Fruit fly (Drosophila melanogaster) whole organism, embryonic: ENCODE results near the gene CG14052.

Experiments used
- ATbp ChIP-seq: fragments of 200-800 bp; sonication (Bioruptor generic); optimal IDR thresholded peaks from 2 replicates; lab custom pipeline; 2017; ENCODE audit warnings: missing biosample characterization, mild to moderate bottlenecking, missing genetic modification characterization, missing genetic modification reagents
- Blimp-1 ChIP-seq: fragments of 200-800 bp; sonication (Bioruptor generic); optimal IDR thresholded peaks from 3 replicates; lab custom pipeline; 2018; ENCODE audit warnings: missing biosample characterization, missing genetic modification characterization, mild to moderate bottlenecking, moderate library complexity, missing genetic modification reagents
- Bteb2 ChIP-seq: fragments of 200-800 bp; sonication (Bioruptor generic); optimal IDR thresholded peaks from 2 replicates; lab custom pipeline; 2016; ENCODE audit warnings: missing biosample characterization, missing genetic modification characterization
- CG10654 ChIP-seq: fragments of 200-800 bp; sonication (Bioruptor generic); optimal IDR thresholded peaks from 2 replicates; lab custom pipeline; 2016; ENCODE audit warnings: missing biosample characterization, missing genetic modification characterization
- CG13123 ChIP-seq: fragments of 200-800 bp; sonication (Bioruptor generic); optimal IDR thresholded peaks from 2 replicates; lab custom pipeline; 2016; ENCODE audit warnings: missing biosample characterization, missing genetic modification characterization
- CG13624 ChIP-seq: fragments of 200-800 bp; sonication (Bioruptor generic); optimal IDR thresholded peaks from 2 replicates; lab custom pipeline; 2016; ENCODE audit warnings: missing biosample characterization, missing genetic modification characterization
- CG14965 ChIP-seq: fragments of 200-800 bp; sonication (Bioruptor generic); optimal IDR thresholded peaks from 2 replicates; lab custom pipeline; 2016; ENCODE audit warnings: missing biosample characterization, missing genetic modification characterization, borderline replicate concordance
- CG17359 ChIP-seq: fragments of 200-800 bp; sonication (Bioruptor generic); optimal IDR thresholded peaks from 3 replicates; lab custom pipeline; 2018; ENCODE audit warnings: missing biosample characterization, mild to moderate bottlenecking, missing genetic modification characterization, moderate library complexity
- CG1792 ChIP-seq: fragments of 200-800 bp; sonication (Bioruptor generic); optimal IDR thresholded peaks from 2 replicates; lab custom pipeline; 2016; ENCODE audit warnings: missing biosample characterization, missing genetic modification characterization
- CG2120 ChIP-seq: fragments of 200-800 bp; sonication (Bioruptor generic); optimal IDR thresholded peaks from 3 replicates; lab custom pipeline; 2016; ENCODE audit warnings: missing biosample characterization, missing genetic modification characterization
- CG31224 ChIP-seq: fragments of 200-800 bp; sonication (Bioruptor generic); IDR thresholded peaks from 2 replicates; pipeline ENCODE4 v1.3.6; 2022; ENCODE audit warnings: missing biosample characterization, missing genetic modification characterization
- CG4360 ChIP-seq: fragments of 200-800 bp; sonication (Bioruptor generic); IDR thresholded peaks from 2 replicates; pipeline ENCODE4 v1.3.6; 2022; ENCODE audit warnings: missing biosample characterization, missing genetic modification characterization
- CG5180 ChIP-seq: fragments of 200-800 bp; sonication (Bioruptor generic); optimal IDR thresholded peaks from 3 replicates; lab custom pipeline; 2017; ENCODE audit warnings: missing biosample characterization, missing genetic modification characterization, mild to moderate bottlenecking, moderate library complexity, missing genetic modification reagents
- CG6813 ChIP-seq: fragments of 200-800 bp; sonication (Bioruptor generic); optimal IDR thresholded peaks from 2 replicates; lab custom pipeline; 2017; ENCODE audit warnings: missing biosample characterization, missing genetic modification characterization, mild to moderate bottlenecking, moderate library complexity, missing genetic modification reagents
- CG6854 ChIP-seq: fragments of 200-800 bp; sonication (Bioruptor generic); optimal IDR thresholded peaks from 3 replicates; lab custom pipeline; 2017; ENCODE audit warnings: missing biosample characterization, mild to moderate bottlenecking, missing genetic modification characterization
- CG7786 ChIP-seq: fragments of 200-800 bp; sonication (Bioruptor generic); optimal IDR thresholded peaks from 2 replicates; lab custom pipeline; 2016; ENCODE audit warnings: missing biosample characterization, missing genetic modification characterization
- CG8290 ChIP-seq, 3 experiments: fragments of 200-800 bp; sonication (Bioruptor generic); optimal IDR thresholded peaks; 2 replicates each; lab custom pipeline; 2016 to 2019; ENCODE audit warnings: missing biosample characterization in 3 of 3, missing genetic modification characterization in 3 of 3, mild to moderate bottlenecking in 2 of 3, moderate library complexity in 1 of 3
- CkIIα-i1 ChIP-seq: fragments of 200-800 bp; sonication (Bioruptor generic); IDR thresholded peaks from 2 replicates; pipeline ENCODE4 v1.3.6; 2022; ENCODE audit warnings: missing biosample characterization, missing genetic modification characterization
- Dll ChIP-seq: fragments of 200-800 bp; sonication (Bioruptor generic); IDR thresholded peaks from 4 replicates; pipeline ENCODE4 v1.3.6; 2022; ENCODE audit warnings: missing biosample characterization, missing genetic modification characterization; ENCODE audit not compliant: partially characterized antibody
- HLH3B ChIP-seq: fragments of 200-800 bp; sonication (Bioruptor generic); IDR thresholded peaks from 2 replicates; pipeline ENCODE4 v1.3.6; 2022; ENCODE audit warnings: missing biosample characterization, missing genetic modification characterization
- HLHmδ ChIP-seq: fragments of 200-800 bp; sonication (Bioruptor generic); optimal IDR thresholded peaks from 2 replicates; lab custom pipeline; 2018; ENCODE audit warnings: missing biosample characterization, mild to moderate bottlenecking, missing genetic modification characterization, moderate library complexity
- HmgD ChIP-seq: fragments of 200-800 bp; sonication (Bioruptor generic); optimal IDR thresholded peaks from 3 replicates; lab custom pipeline; 2016; ENCODE audit warnings: missing biosample characterization, missing genetic modification characterization
- MBD-R2 ChIP-seq: fragments of 200-800 bp; sonication (Bioruptor generic); IDR thresholded peaks from 2 replicates; pipeline ENCODE4 v1.3.6; 2022; ENCODE audit warnings: missing biosample characterization, missing genetic modification characterization
- MESR4 ChIP-seq: fragments of 200-800 bp; sonication (Bioruptor generic); optimal IDR thresholded peaks from 2 replicates; lab custom pipeline; 2018; ENCODE audit warnings: missing biosample characterization, mild to moderate bottlenecking, missing genetic modification characterization, moderate library complexity
- Med ChIP-seq: fragments of 200-800 bp; sonication (Bioruptor generic); peaks from one replicate; lab custom pipeline; 2016; ENCODE audit warnings: missing biosample characterization, missing genetic modification characterization, mild to moderate bottlenecking, inconsistent platforms, moderate library complexity
- NfI ChIP-seq: fragments of 200-800 bp; sonication (Bioruptor generic); optimal IDR thresholded peaks from 3 replicates; lab custom pipeline; 2018; ENCODE audit warnings: missing biosample characterization, mild to moderate bottlenecking, missing genetic modification characterization, moderate library complexity
- Oli ChIP-seq: fragments of 200-800 bp; sonication (Bioruptor generic); optimal IDR thresholded peaks from 2 replicates; lab custom pipeline; 2018; ENCODE audit warnings: missing biosample characterization, mild to moderate bottlenecking, missing genetic modification characterization, moderate library complexity
- PHDP ChIP-seq: fragments of 200-800 bp; sonication (Bioruptor generic); optimal IDR thresholded peaks from 3 replicates; lab custom pipeline; 2018; ENCODE audit warnings: missing biosample characterization, mild to moderate bottlenecking, missing genetic modification characterization, moderate library complexity
- Pdp1 ChIP-seq, 2 experiments: fragments of 200-800 bp; sonication (Bioruptor generic); optimal IDR thresholded peaks; 3 replicates each; lab custom pipeline; 2016; ENCODE audit warnings: missing biosample characterization in 2 of 2, missing genetic modification characterization in 2 of 2, mild to moderate bottlenecking in 1 of 2, moderate library complexity in 1 of 2
- Spps ChIP-seq: fragments of 200-800 bp; sonication (Bioruptor generic); optimal IDR thresholded peaks from 2 replicates; lab custom pipeline; 2018; ENCODE audit warnings: missing biosample characterization, mild to moderate bottlenecking, missing genetic modification characterization
- Xrp1 ChIP-seq: fragments of 200-800 bp; sonication (Bioruptor generic); IDR thresholded peaks from 2 replicates; pipeline ENCODE4 v1.3.6; 2022; ENCODE audit warnings: missing biosample characterization, missing genetic modification characterization
- al ChIP-seq: fragments of 200-800 bp; sonication (Bioruptor generic); IDR thresholded peaks from 2 replicates; pipeline ENCODE4 v1.3.6; 2022; ENCODE audit warnings: missing biosample characterization, missing genetic modification characterization
- az2 ChIP-seq: fragments of 200-800 bp; sonication (Bioruptor generic); optimal IDR thresholded peaks from 3 replicates; lab custom pipeline; 2016; ENCODE audit warnings: missing biosample characterization, missing genetic modification characterization
- cato ChIP-seq: fragments of 200-800 bp; sonication (Bioruptor generic); optimal IDR thresholded peaks from 2 replicates; lab custom pipeline; 2016; ENCODE audit warnings: missing biosample characterization, missing genetic modification characterization, borderline replicate concordance
- ci ChIP-seq: fragments of 200-800 bp; sonication (Bioruptor generic); IDR thresholded peaks from 3 replicates; pipeline ENCODE4 v1.3.6; 2022; ENCODE audit warnings: missing biosample characterization, missing genetic modification characterization
- crol ChIP-seq: fragments of 200-800 bp; sonication (Bioruptor generic); IDR thresholded peaks from 2 replicates; pipeline ENCODE4 v1.3.6; 2022; ENCODE audit warnings: missing biosample characterization, missing genetic modification characterization
- dmrt11E ChIP-seq: fragments of 200-800 bp; sonication (Bioruptor generic); optimal IDR thresholded peaks from 3 replicates; lab custom pipeline; 2018; ENCODE audit warnings: missing biosample characterization, mild to moderate bottlenecking, missing genetic modification characterization, moderate library complexity
- fd102C ChIP-seq: fragments of 200-800 bp; sonication (Bioruptor generic); optimal IDR thresholded peaks from 2 replicates; lab custom pipeline; 2018; ENCODE audit warnings: missing biosample characterization, mild to moderate bottlenecking, missing genetic modification characterization, moderate library complexity
- gsb ChIP-seq: fragments of 200-800 bp; sonication (Bioruptor generic); IDR thresholded peaks from 2 replicates; pipeline ENCODE4 v1.3.6; 2022; ENCODE audit warnings: missing biosample characterization, missing genetic modification characterization
- gsb-n ChIP-seq: fragments of 200-800 bp; sonication (Bioruptor generic); optimal IDR thresholded peaks from 3 replicates; lab custom pipeline; 2018; ENCODE audit warnings: missing biosample characterization, mild to moderate bottlenecking, missing genetic modification characterization
- hbn ChIP-seq: fragments of 200-800 bp; sonication (Bioruptor generic); IDR thresholded peaks from 2 replicates; pipeline ENCODE4 v1.3.6; 2022; ENCODE audit warnings: missing biosample characterization, missing genetic modification characterization; ENCODE audit not compliant: partially characterized antibody
- kni ChIP-seq: fragments of 200-800 bp; sonication (Bioruptor generic); optimal IDR thresholded peaks from 3 replicates; lab custom pipeline; 2017; ENCODE audit warnings: mild to moderate bottlenecking, missing biosample characterization, missing genetic modification reagents, missing genetic modification characterization
- lbe ChIP-seq: fragments of 200-800 bp; sonication (Bioruptor generic); optimal IDR thresholded peaks from 2 replicates; lab custom pipeline; 2016; ENCODE audit warnings: missing biosample characterization, mild to moderate bottlenecking, missing genetic modification characterization
- mam ChIP-seq: fragments of 200-800 bp; sonication (Bioruptor generic); optimal IDR thresholded peaks from 3 replicates; lab custom pipeline; 2016; ENCODE audit warnings: missing biosample characterization, missing genetic modification characterization
- nerfin-1 ChIP-seq: fragments of 200-800 bp; sonication (Bioruptor generic); optimal IDR thresholded peaks from 3 replicates; lab custom pipeline; 2019; ENCODE audit warnings: missing biosample characterization, mild to moderate bottlenecking, missing genetic modification characterization, moderate library complexity
- pita ChIP-seq: fragments of 200-800 bp; sonication (Bioruptor generic); optimal IDR thresholded peaks from 2 replicates; lab custom pipeline; 2017; ENCODE audit warnings: missing biosample characterization, mild to moderate bottlenecking, missing genetic modification characterization
- pum ChIP-seq: fragments of 200-800 bp; sonication (Bioruptor generic); optimal IDR thresholded peaks from 2 replicates; lab custom pipeline; 2016; ENCODE audit warnings: missing biosample characterization, missing genetic modification characterization
- sens ChIP-seq: fragments of 200-800 bp; sonication (Bioruptor generic); peaks from one replicate; lab custom pipeline; 2016; ENCODE audit warnings: missing biosample characterization, missing genetic modification characterization
- sr ChIP-seq: fragments of 200-800 bp; sonication (Bioruptor generic); IDR thresholded peaks from 3 replicates; pipeline ENCODE4 v1.3.6; 2022; ENCODE audit warnings: missing biosample characterization, missing genetic modification characterization
- sug ChIP-seq: fragments of 200-800 bp; optimal IDR thresholded peaks from 2 replicates; lab custom pipeline; 2019; ENCODE audit warnings: missing biosample characterization, mild to moderate bottlenecking, missing genetic modification characterization, moderate library complexity
- tx ChIP-seq: fragments of 200-800 bp; sonication (Bioruptor generic); optimal IDR thresholded peaks from 2 replicates; lab custom pipeline; 2016; ENCODE audit warnings: missing biosample characterization, missing genetic modification characterization
- wek ChIP-seq: fragments of 200-800 bp; sonication (Bioruptor generic); optimal IDR thresholded peaks from 3 replicates; lab custom pipeline; 2018; ENCODE audit warnings: missing biosample characterization, mild to moderate bottlenecking, missing genetic modification characterization, moderate library complexity

CG14052 gene

dm6 chrX:2191896-2192295, 31.7 kb upstream of the CG14052 start (continued):
- TF ChIP-seq sug (tag; lab: Kevin White, UChicago) (peak; percentile 4), cato (no peak), wek (GFP tag; lab: Kevin White, UChicago) (peak; percentile 26), CG4360 (GFP tag; lab: Robert Waterston, UW) (peak; percentile 40; the same call in 1 of the 2 replicates), tx (no peak), pum (GFP tag; lab: Kevin White, UChicago) (no peak), CG31224 (GFP tag; lab: Robert Waterston, UW) (no peak), Xrp1 (peak; percentile 50), HLHmδ (peak; percentile 2), CG13624 (GFP tag; lab: Kevin White, UChicago) (no peak), pita (GFP tag; lab: Kevin White, UChicago) (no peak), CG13123 (GFP tag; lab: Kevin White, UChicago) (no peak), Bteb2 (no peak), fd102C (no peak), az2 (GFP tag; lab: Kevin White, UChicago) (no peak), CG6854 (no peak), CkIIα-i1 (GFP tag; lab: Robert Waterston, UW) (no peak), CG7786 (GFP tag; lab: Kevin White, UChicago) (no peak), gsb-n (tag; lab: Kevin White, UChicago) (no peak), MESR4 (no peak), CG6813 (peak; percentile 3), CG14965 (GFP tag; lab: Kevin White, UChicago) (no peak), Oli (tag; lab: Kevin White, UChicago) (no peak), ci (GFP tag; lab: Robert Waterston, UW) (peak; percentile 72; the same call in 2 of the 3 replicates), MBD-R2 (GFP tag; lab: Robert Waterston, UW) (no peak), Blimp-1 (GFP tag; lab: Kevin White, UChicago) (peak; percentile 8), CG8290 (GFP tag; optimal IDR thresholded peaks at IDR 0.05; lab: Kevin White, UChicago) (no peak), CG8290 (tag; optimal IDR thresholded peaks at IDR 0.05; lab: Kevin White, UChicago) (no peak), hbn (no peak), PHDP (no peak), kni (GFP tag; lab: Kevin White, UChicago) (peak; percentile 20), al (GFP tag; lab: Robert Waterston, UW) (no peak), ATbp (peak; percentile 59), mam (GFP tag; lab: Kevin White, UChicago) (no peak), HLH3B (GFP tag; lab: Robert Waterston, UW) (peak; percentile 12; the same call in 1 of the 2 replicates), dmrt11E (tag; lab: Kevin White, UChicago) (no peak), CG1792 (GFP tag; lab: Kevin White, UChicago) (no peak), CG10654 (no peak), CG17359 (peak; percentile 9), Spps (tag; lab: Kevin White, UChicago) (no peak), sens (GFP tag; lab: Kevin White, UChicago) (peak; percentile 5)

DNA sequence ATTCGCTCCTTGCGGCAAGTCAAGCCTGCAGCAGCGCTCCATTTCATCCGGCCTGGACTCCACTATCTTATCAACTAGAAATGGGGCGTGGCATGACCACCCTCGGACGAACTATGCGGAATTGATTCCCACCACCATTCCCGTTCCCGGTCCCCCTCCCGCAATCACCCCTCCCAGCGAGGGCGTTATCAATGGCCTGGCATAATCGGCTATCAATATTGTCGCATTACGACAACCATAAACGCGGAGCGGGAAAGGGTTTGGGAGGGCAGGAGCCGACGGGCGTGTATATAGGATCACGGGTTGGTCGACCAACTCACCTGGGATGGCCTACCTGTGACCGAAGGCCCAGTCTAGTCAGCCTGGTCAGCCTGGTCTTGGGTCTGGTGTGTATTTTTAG, 30.4 kb upstream of the CG14052 start:
- TF ChIP-seq Med: peak; percentile 50
- no peak for TF ChIP-seq CG8290 (GFP tag; optimal IDR thresholded peaks at IDR 0.05; lab: Kevin White, UChicago)
- TF ChIP-seq CG8290 (tag; optimal IDR thresholded peaks at IDR 0.05; lab: Kevin White, UChicago): peak in 1 of 2 experiments; percentile 8
- TF ChIP-seq HmgD (GFP tag; lab: Kevin White, UChicago): no peak
- no peak for TF ChIP-seq sr (GFP tag; lab: Robert Waterston, UW)
- no peak for TF ChIP-seq CG5180 (GFP tag; lab: Kevin White, UChicago)
- TF ChIP-seq pita (GFP tag; lab: Kevin White, UChicago): no peak
- TF ChIP-seq lbe: no peak
- TF ChIP-seq nerfin-1 (tag; lab: Kevin White, UChicago): no peak
- no peak for TF ChIP-seq gsb
- no peak for TF ChIP-seq NfI (GFP tag; lab: Kevin White, UChicago)
- TF ChIP-seq crol (GFP tag; lab: Robert Waterston, UW): peak; percentile 66
- peak in 1 of 2 experiments; percentile 54 for TF ChIP-seq Pdp1 (GFP tag; optimal IDR thresholded peaks at IDR 0.05; lab: Kevin White, UChicago)
- peak; percentile 69 for TF ChIP-seq sug (tag; lab: Kevin White, UChicago)
- TF ChIP-seq CG2120 (GFP tag; lab: Kevin White, UChicago): no peak
- peak; percentile 16 for TF ChIP-seq sens (GFP tag; lab: Kevin White, UChicago)
- no peak for TF ChIP-seq Dll (GFP tag; lab: Robert Waterston, UW)
